Fruit fly (Drosophila melanogaster): Measurements from ENCODE around the gene Rac1.

Gene Rac1

dm6 chr3L:1350924-1351215 is 48.4 kb upstream of the Rac1 start, which contains the start of gene CG9166:
CG9166 (plus strand) TSS chr3L:1351116.
- TF ChIP-seq CG12391 (tag; optimal IDR thresholded peaks at IDR 0.05) (peak; percentile 16), mld (GFP tag; IDR thresholded peaks at IDR 0.05; ENCODE audit: partially characterized antibody) (0 out of 3 replicates have a peak, but pooled peaks have one; percentile 9), Dref (GFP tag; IDR thresholded peaks at IDR 0.05) (peak; percentile 44), insv (GFP tag; optimal IDR thresholded peaks at IDR 0.05) (peak in 1 of 2 experiments; percentile 90), MBD-R2 (GFP tag; IDR thresholded peaks at IDR 0.05) (peak; percentile 34; the same call in 1 of the 2 replicates), Pdp1 (GFP tag; optimal IDR thresholded peaks at IDR 0.05) (peak in 1 of 2 experiments; percentile 86), lola (GFP tag; optimal IDR thresholded peaks at IDR 0.05) (no peak), CG11093 (GFP tag; IDR thresholded peaks at IDR 0.05) (no peak)

dm6 chr3L:1349942-1350923 is 47.8 kb upstream of the Rac1 start:
- TF ChIP-seq Ssrp (tag; optimal IDR thresholded peaks at IDR 0.05) (peak; percentile 6), pho (GFP tag; optimal IDR thresholded peaks at IDR 0.05) (peak; percentile 50), CG1832 (GFP tag; optimal IDR thresholded peaks at IDR 0.05) (no peak), prd (optimal IDR thresholded peaks at IDR 0.05) (no peak), prd (GFP tag; IDR thresholded peaks at IDR 0.05) (peak; percentile 37; the same call in 2 of the 3 replicates), CG9817 (tag; optimal IDR thresholded peaks at IDR 0.05) (peak; percentile 19), CG15601 (tag; optimal IDR thresholded peaks at IDR 0.05) (peak; percentile 7), tna (GFP tag; IDR thresholded peaks at IDR 0.05; ENCODE audit: partially characterized antibody) (peak; percentile 94), fd64A (GFP tag; optimal IDR thresholded peaks at IDR 0.05) (no peak), ems (GFP tag; optimal IDR thresholded peaks at IDR 0.05) (peak; percentile 5), CG33557 (GFP tag; optimal IDR thresholded peaks at IDR 0.05) (peak; percentile 19), tio (GFP tag; optimal IDR thresholded peaks at IDR 0.05) (no peak), dmrt99B (tag; optimal IDR thresholded peaks at IDR 0.05) (peak; percentile 35), eve (GFP tag; optimal IDR thresholded peaks at IDR 0.05) (no peak), CG15514 (GFP tag; optimal IDR thresholded peaks at IDR 0.05) (peak; percentile 69), Dref (GFP tag; IDR thresholded peaks at IDR 0.05) (peak; percentile 88), bab2 (GFP tag; optimal IDR thresholded peaks at IDR 0.05) (peak; percentile 13), Doc3 (GFP tag; IDR thresholded peaks at IDR 0.05; ENCODE audit: partially characterized antibody) (peak; percentile 98), CG10209 (GFP tag; optimal IDR thresholded peaks at IDR 0.05) (peak; percentile 1), CG10267 (tag; optimal IDR thresholded peaks at IDR 0.05) (peak; percentile 55), E2f2 (GFP tag; IDR thresholded peaks at IDR 0.05) (peak; percentile 16; the same call in 1 of the 2 replicates), nerfin-2 (GFP tag; IDR thresholded peaks at IDR 0.05; ENCODE audit: partially characterized antibody) (peak; percentile 96), cwo (GFP tag; optimal IDR thresholded peaks at IDR 0.05) (no peak), CG5245 (GFP tag; optimal IDR thresholded peaks at IDR 0.05) (no peak), lbe (GFP tag; optimal IDR thresholded peaks at IDR 0.05) (peak; percentile 47), Chrac-16 (GFP tag; optimal IDR thresholded peaks at IDR 0.05) (peak; percentile 15), Bdp1 (GFP tag; optimal IDR thresholded peaks at IDR 0.05) (peak; percentile 36), CG8944 (GFP tag; optimal IDR thresholded peaks at IDR 0.05) (peak; percentile 33), CG2678 (tag; optimal IDR thresholded peaks at IDR 0.05) (peak; percentile 53), sqz (GFP tag; optimal IDR thresholded peaks at IDR 0.05) (no peak), CG1603 (tag; optimal IDR thresholded peaks at IDR 0.05) (peak; percentile 74), caup (GFP tag; optimal IDR thresholded peaks at IDR 0.05; ENCODE audit: severe bottlenecking) (peak; percentile 11), klu (GFP tag; IDR thresholded peaks at IDR 0.05) (no peak), Camta (GFP tag; optimal IDR thresholded peaks at IDR 0.05) (peak; percentile 38), hbn (GFP tag; IDR thresholded peaks at IDR 0.05; ENCODE audit: partially characterized antibody) (peak; percentile 96), vnd (GFP tag; IDR thresholded peaks at IDR 0.05; ENCODE audit: partially characterized antibody) (peak; percentile 97), otp (GFP tag; IDR thresholded peaks at IDR 0.05) (peak; percentile 10; the same call in 1 of the 3 replicates), Mes4 (GFP tag; optimal IDR thresholded peaks at IDR 0.05) (no peak)

All from whole organism, embryonic.